Worm (Caenorhabditis elegans): ENCODE data around the gene C27H5.2.
A peak's percentile ranks its signal among the peaks of the same experiment; 100 is the strongest.

Gene C27H5.2

ce11 chrII:7154711-7155110, 670 bp upstream of the C27H5.2 start:
- TF ChIP-seq ceh-82 (tag; optimal IDR thresholded peaks at IDR 0.05) (no peak), nfya-1 (tag; optimal IDR thresholded peaks at IDR 0.05; ENCODE audit: insufficient read depth) (no peak), tbx-2 (tag; optimal IDR thresholded peaks at IDR 0.05) (no peak), nhr-43 (tag; optimal IDR thresholded peaks at IDR 0.05; ENCODE audit: poor library complexity, severe bottlenecking) (no peak), egl-5 (tag; optimal IDR thresholded peaks at IDR 0.05) (no peak), snpc-4 (tag; optimal IDR thresholded peaks at IDR 0.05) (no peak), fkh-2 (tag; optimal IDR thresholded peaks at IDR 0.05) (no peak), nhr-23 (tag; optimal IDR thresholded peaks at IDR 0.05) (no peak), mml-1 (tag; optimal IDR thresholded peaks at IDR 0.05) (no peak), mdl-1 (tag; optimal IDR thresholded peaks at IDR 0.05) (no peak), elt-1 (tag; optimal IDR thresholded peaks at IDR 0.05) (no peak)

ce11 chrII:7157415-7157814, 2.0 kb downstream of the C27H5.2 start:
- TF ChIP-seq nhr-23 (tag; optimal IDR thresholded peaks at IDR 0.05) (peak; percentile 18), mdl-1 (tag; optimal IDR thresholded peaks at IDR 0.05) (no peak), nhr-43 (tag; optimal IDR thresholded peaks at IDR 0.05; ENCODE audit: poor library complexity, severe bottlenecking) (no peak), ceh-16 (tag; optimal IDR thresholded peaks at IDR 0.05) (no peak), aly-2 (tag; optimal IDR thresholded peaks at IDR 0.05) (no peak), sea-2 (GFP tag; optimal IDR thresholded peaks at IDR 0.05) (no peak), nhr-25 (tag; optimal IDR thresholded peaks at IDR 0.05) (peak; percentile 0), egl-5 (tag; optimal IDR thresholded peaks at IDR 0.05) (no peak), nhr-67 (tag; optimal IDR thresholded peaks at IDR 0.05) (no peak), jun-1 (tag; optimal IDR thresholded peaks at IDR 0.05) (peak; percentile 54), ceh-28 (tag; optimal IDR thresholded peaks at IDR 0.05) (peak; percentile 42), elt-2 (tag; optimal IDR thresholded peaks at IDR 0.05) (peak; percentile 89), daf-12 (tag; optimal IDR thresholded peaks at IDR 0.05) (no peak), lin-39 (tag; optimal IDR thresholded peaks at IDR 0.05) (no peak), ztf-11 (tag; optimal IDR thresholded peaks at IDR 0.05) (no peak), fkh-10 (GFP tag; optimal IDR thresholded peaks at IDR 0.05) (no peak), pqm-1 (tag; optimal IDR thresholded peaks at IDR 0.05) (peak; percentile 50), egl-27 (tag; optimal IDR thresholded peaks at IDR 0.05) (no peak), zag-1 (tag; optimal IDR thresholded peaks at IDR 0.05) (no peak), lsy-12 (tag; optimal IDR thresholded peaks at IDR 0.05) (no peak), pha-4 (tag; optimal IDR thresholded peaks at IDR 0.05) (peak; percentile 64), eor-1 (tag; optimal IDR thresholded peaks at IDR 0.05) (no peak), fos-1 (tag; optimal IDR thresholded peaks at IDR 0.05) (peak; percentile 6), skn-1 (tag; optimal IDR thresholded peaks at IDR 0.05) (no peak), ceh-9 (tag; optimal IDR thresholded peaks at IDR 0.05) (no peak), nhr-76 (tag; optimal IDR thresholded peaks at IDR 0.05) (no peak), tbx-2 (tag; optimal IDR thresholded peaks at IDR 0.05) (no peak), nhr-77 (tag; optimal IDR thresholded peaks at IDR 0.05) (no peak), R02D3.7 (tag; optimal IDR thresholded peaks at IDR 0.05) (no peak), ceh-82 (tag; optimal IDR thresholded peaks at IDR 0.05) (no peak)

- no peak for TF ChIP-seq tbx-2 (tag; optimal IDR thresholded peaks at IDR 0.05)
- TF ChIP-seq mdl-1 (tag; optimal IDR thresholded peaks at IDR 0.05): no peak
- no peak for TF ChIP-seq sea-2 (GFP tag; optimal IDR thresholded peaks at IDR 0.05)
Measured at ce11 chrII:7161512-7161911, 6.1 kb downstream of the C27H5.2 start, which contains the start of gene C27H5.12. Gene C27H5.12 (minus strand): TSS chrII:7161612.

ce11 chrII:7165749-7166148, 10.4 kb downstream of the C27H5.2 start, which contains the start of gene mfsd-13.2:
Gene mfsd-13.2 (minus strand): TSS chrII:7165849.
- TF ChIP-seq mml-1 (tag; optimal IDR thresholded peaks at IDR 0.05): no peak
- no peak for TF ChIP-seq lin-39 (tag; optimal IDR thresholded peaks at IDR 0.05)
- TF ChIP-seq elt-2 (tag; optimal IDR thresholded peaks at IDR 0.05): no peak
- TF ChIP-seq skn-1 (tag; optimal IDR thresholded peaks at IDR 0.05): no peak
- no peak for TF ChIP-seq zag-1 (tag; optimal IDR thresholded peaks at IDR 0.05)
- TF ChIP-seq nhr-67 (tag; optimal IDR thresholded peaks at IDR 0.05): no peak
- no peak for TF ChIP-seq tbx-2 (tag; optimal IDR thresholded peaks at IDR 0.05)
- no peak for TF ChIP-seq nhr-237 (tag; optimal IDR thresholded peaks at IDR 0.05)
- TF ChIP-seq nhr-25 (tag; optimal IDR thresholded peaks at IDR 0.05): no peak
- no peak for TF ChIP-seq egl-5 (tag; optimal IDR thresholded peaks at IDR 0.05)
- no peak for TF ChIP-seq ceh-28 (tag; optimal IDR thresholded peaks at IDR 0.05)
- no peak for TF ChIP-seq ceh-82 (tag; optimal IDR thresholded peaks at IDR 0.05)
